Worm (Caenorhabditis elegans): ENCODE data around the gene mig-38.

ce11 chrIV:11601721-11602405 is 7.8 kb downstream of the mig-38 start:
- TF ChIP-seq pes-1 (GFP tag; IDR thresholded peaks at IDR 0.05) (peak; percentile 38; the same call in 1 of the 2 replicates), ceh-36 (tag; optimal IDR thresholded peaks at IDR 0.05) (peak; percentile 11), ama-1 (optimal IDR thresholded peaks at IDR 0.05) (peak; percentile 71)

All from whole organism, early embryonic.